Worm (Caenorhabditis elegans): ENCODE data around the gene C16D2.3.

- TF ChIP-seq R02D3.7 (tag; optimal IDR thresholded peaks at IDR 0.05) (no peak), nhr-25 (tag; optimal IDR thresholded peaks at IDR 0.05; ENCODE audit: borderline replicate concordance, insufficient read depth) (no peak), unc-39 (tag; optimal IDR thresholded peaks at IDR 0.05) (no peak), ZK546.5 (tag; optimal IDR thresholded peaks at IDR 0.05) (no peak), arid-1 (GFP tag; conservative IDR thresholded peaks at IDR 0.05) (no peak), T26A8.4 (GFP tag; IDR thresholded peaks at IDR 0.05) (no peak), vab-7 (GFP tag; IDR thresholded peaks at IDR 0.05) (no peak), pha-4 (GFP tag; IDR thresholded peaks at IDR 0.05) (no peak), pha-4 (tag; optimal IDR thresholded peaks at IDR 0.05) (no peak), ceh-20 (GFP tag; IDR thresholded peaks at IDR 0.05) (no peak), ztf-11 (tag; optimal IDR thresholded peaks at IDR 0.05) (no peak), zag-1 (tag; optimal IDR thresholded peaks at IDR 0.05) (no peak)
Observed at ce11 chrII:9111471-9112016, 26.4 kb upstream of the C16D2.3 start.
